Fruit fly (Drosophila melanogaster) whole organism, embryonic: ENCODE results near the gene tws.

Source experiments
- Aef1 ChIP-seq: fragments of 200-800 bp; sonication (Bioruptor generic); IDR thresholded peaks from 3 replicates; pipeline ENCODE4 v1.3.6; 2022; ENCODE audit warnings: missing biosample characterization, missing genetic modification characterization
- Antp ChIP-seq: fragments of 200-800 bp; sonication (Bioruptor generic); optimal IDR thresholded peaks from 3 replicates; lab custom pipeline; 2016; ENCODE audit warnings: missing biosample characterization, missing genetic modification characterization
- B-H1 ChIP-seq: fragments of 200-800 bp; sonication (Bioruptor generic); IDR thresholded peaks from 3 replicates; pipeline ENCODE4 v1.3.6; 2022; ENCODE audit warnings: missing biosample characterization, missing genetic modification characterization
- B-H2 ChIP-seq: fragments of 200-800 bp; sonication (Bioruptor generic); optimal IDR thresholded peaks from 2 replicates; lab custom pipeline; 2018; ENCODE audit warnings: missing biosample characterization, mild to moderate bottlenecking, missing genetic modification characterization
- CG13123 ChIP-seq: fragments of 200-800 bp; sonication (Bioruptor generic); optimal IDR thresholded peaks from 2 replicates; lab custom pipeline; 2016; ENCODE audit warnings: missing biosample characterization, missing genetic modification characterization
- CG14860 ChIP-seq: fragments of 200-800 bp; sonication (Bioruptor generic); IDR thresholded peaks from 3 replicates; pipeline ENCODE4 v1.3.6; 2022; ENCODE audit warnings: missing biosample characterization, missing genetic modification characterization; ENCODE audit not compliant: partially characterized antibody
- CG15073 ChIP-seq: fragments of 200-800 bp; sonication (Bioruptor generic); optimal IDR thresholded peaks from 2 replicates; lab custom pipeline; 2016; ENCODE audit warnings: missing biosample characterization, missing genetic modification characterization
- CG15269 ChIP-seq: fragments of 200-800 bp; sonication (Bioruptor generic); optimal IDR thresholded peaks from 2 replicates; lab custom pipeline; 2018; ENCODE audit warnings: missing biosample characterization, mild to moderate bottlenecking, missing genetic modification characterization, moderate library complexity
- CG1792 ChIP-seq: fragments of 200-800 bp; sonication (Bioruptor generic); optimal IDR thresholded peaks from 2 replicates; lab custom pipeline; 2016; ENCODE audit warnings: missing biosample characterization, missing genetic modification characterization
- CG18764 ChIP-seq: fragments of 200-800 bp; sonication (Bioruptor generic); optimal IDR thresholded peaks from 3 replicates; lab custom pipeline; 2016; ENCODE audit warnings: missing biosample characterization, missing genetic modification characterization
- CG2129 ChIP-seq: fragments of 200-800 bp; sonication (Bioruptor generic); IDR thresholded peaks from 2 replicates; pipeline ENCODE4 v1.3.6; 2022; ENCODE audit warnings: missing biosample characterization, missing genetic modification characterization; ENCODE audit not compliant: partially characterized antibody
- CG32532 ChIP-seq: fragments of 200-800 bp; sonication (Bioruptor generic); IDR thresholded peaks from 2 replicates; pipeline ENCODE4 v1.3.6; 2022; ENCODE audit warnings: missing biosample characterization, missing genetic modification characterization
- CG32767 ChIP-seq: fragments of 200-800 bp; sonication (Bioruptor generic); IDR thresholded peaks from 2 replicates; pipeline ENCODE4 v1.3.6; 2022; ENCODE audit warnings: missing biosample characterization, missing genetic modification characterization
- CG32772 ChIP-seq: fragments of 200-800 bp; sonication (Bioruptor generic); IDR thresholded peaks from 2 replicates; pipeline ENCODE4 v1.3.6; 2022; ENCODE audit warnings: missing biosample characterization, missing genetic modification characterization
- CG3995 ChIP-seq: fragments of 200-800 bp; sonication (Bioruptor generic); optimal IDR thresholded peaks from 3 replicates; lab custom pipeline; 2016; ENCODE audit warnings: missing biosample characterization, missing genetic modification characterization
- CG7372 ChIP-seq: fragments of 200-800 bp; sonication (Bioruptor generic); IDR thresholded peaks from 2 replicates; pipeline ENCODE4 v1.3.6; 2022; ENCODE audit warnings: missing biosample characterization, missing genetic modification characterization
- CG7786 ChIP-seq: fragments of 200-800 bp; sonication (Bioruptor generic); optimal IDR thresholded peaks from 2 replicates; lab custom pipeline; 2016; ENCODE audit warnings: missing biosample characterization, missing genetic modification characterization
- Chrac-16 ChIP-seq: fragments of 200-800 bp; sonication (Bioruptor generic); optimal IDR thresholded peaks from 3 replicates; lab custom pipeline; 2016; ENCODE audit warnings: missing biosample characterization, missing genetic modification characterization
- D ChIP-seq, 2 experiments: fragments of 200-800 bp in 1 of 2; fragments of >200 bp in 1 of 2; sonication (Bioruptor generic) in 1 of 2; optimal IDR thresholded peaks; 2 replicates in 1 of 2; 3 replicates in 1 of 2; lab custom pipeline; 2017; ENCODE audit warnings: mild to moderate bottlenecking in 1 of 2, missing biosample characterization in 1 of 2, missing genetic modification characterization in 1 of 2, missing genetic modification reagents in 1 of 2
- Dek ChIP-seq: fragments of 200-800 bp; sonication (Bioruptor generic); optimal IDR thresholded peaks from 3 replicates; lab custom pipeline; 2019; ENCODE audit warnings: missing biosample characterization, mild to moderate bottlenecking, missing genetic modification characterization, moderate library complexity
- Dp ChIP-seq: fragments of 200-800 bp; sonication (Bioruptor generic); optimal IDR thresholded peaks from 2 replicates; lab custom pipeline; 2018; ENCODE audit warnings: missing biosample characterization, mild to moderate bottlenecking, missing genetic modification characterization, moderate library complexity
- Drgx ChIP-seq: fragments of 200-800 bp; sonication (Bioruptor generic); IDR thresholded peaks from 2 replicates; pipeline ENCODE4 v1.3.6; 2022; ENCODE audit warnings: missing biosample characterization, missing genetic modification characterization
- Fer2 ChIP-seq: fragments of 200-800 bp; sonication (Bioruptor generic); optimal IDR thresholded peaks from 2 replicates; lab custom pipeline; 2018; ENCODE audit warnings: missing biosample characterization, mild to moderate bottlenecking, missing genetic modification characterization, moderate library complexity
- Hmr ChIP-seq: fragments of 200-800 bp; sonication (Bioruptor generic); optimal IDR thresholded peaks from 3 replicates; lab custom pipeline; 2017; ENCODE audit warnings: mild to moderate bottlenecking, missing biosample characterization, missing genetic modification reagents, missing genetic modification characterization
- Hsf ChIP-seq: fragments of 200-800 bp; sonication (Bioruptor generic); optimal IDR thresholded peaks from 3 replicates; lab custom pipeline; 2016; ENCODE audit warnings: missing biosample characterization, missing genetic modification characterization
- MESR4 ChIP-seq: fragments of 200-800 bp; sonication (Bioruptor generic); optimal IDR thresholded peaks from 2 replicates; lab custom pipeline; 2018; ENCODE audit warnings: missing biosample characterization, mild to moderate bottlenecking, missing genetic modification characterization, moderate library complexity
- Med ChIP-seq: fragments of 200-800 bp; sonication (Bioruptor generic); peaks from one replicate; lab custom pipeline; 2016; ENCODE audit warnings: missing biosample characterization, missing genetic modification characterization, mild to moderate bottlenecking, inconsistent platforms, moderate library complexity
- Mes4 ChIP-seq: fragments of 200-800 bp; sonication (Bioruptor generic); optimal IDR thresholded peaks from 2 replicates; lab custom pipeline; 2016; ENCODE audit warnings: missing biosample characterization, missing genetic modification characterization
- TFAM ChIP-seq: fragments of 200-800 bp; sonication (Bioruptor generic); optimal IDR thresholded peaks from 2 replicates; lab custom pipeline; 2017; ENCODE audit warnings: missing biosample characterization, missing genetic modification characterization, inconsistent platforms
- ato ChIP-seq: fragments of 200-800 bp; sonication (Bioruptor generic); IDR thresholded peaks from 2 replicates; pipeline ENCODE4 v1.3.6; 2022; ENCODE audit warnings: missing biosample characterization, missing genetic modification characterization; ENCODE audit not compliant: partially characterized antibody
- caup ChIP-seq: fragments of 200-800 bp; sonication (Bioruptor generic); optimal IDR thresholded peaks from 3 replicates; lab custom pipeline; 2017; ENCODE audit warnings: missing biosample characterization, mild to moderate bottlenecking, missing genetic modification characterization, moderate library complexity; ENCODE audit not compliant: severe bottlenecking
- dimm ChIP-seq: fragments of 200-800 bp; sonication (Bioruptor generic); IDR thresholded peaks from 2 replicates; pipeline ENCODE4 v1.3.6; 2022; ENCODE audit warnings: missing biosample characterization, missing genetic modification characterization
- dm ChIP-seq: fragments of 200-800 bp; sonication (Bioruptor generic); optimal IDR thresholded peaks from 3 replicates; lab custom pipeline; 2016; ENCODE audit warnings: missing biosample characterization, missing genetic modification characterization
- emc ChIP-seq: fragments of 200-800 bp; sonication (Bioruptor generic); optimal IDR thresholded peaks from 2 replicates; lab custom pipeline; 2016; ENCODE audit warnings: missing biosample characterization, missing genetic modification characterization
- esg ChIP-seq: fragments of 200-800 bp; sonication (Bioruptor generic); conservative IDR thresholded peaks from 2 replicates; pipeline ENCODE4 v1.3.6; 2022; ENCODE audit warnings: missing biosample characterization, missing genetic modification characterization
- ftz-f1 ChIP-seq: fragments of 200-800 bp; sonication (Bioruptor generic); optimal IDR thresholded peaks from 2 replicates; lab custom pipeline; 2016; ENCODE audit warnings: missing biosample characterization, missing genetic modification characterization
- fu2 ChIP-seq: fragments of 200-800 bp; sonication (Bioruptor generic); optimal IDR thresholded peaks from 2 replicates; lab custom pipeline; 2016; ENCODE audit warnings: missing biosample characterization, missing genetic modification characterization
- grn ChIP-seq: fragments of 200-800 bp; sonication (Bioruptor generic); optimal IDR thresholded peaks from 3 replicates; lab custom pipeline; 2017; ENCODE audit warnings: missing biosample characterization, missing genetic modification characterization
- gsb-n ChIP-seq: fragments of 200-800 bp; sonication (Bioruptor generic); optimal IDR thresholded peaks from 3 replicates; lab custom pipeline; 2018; ENCODE audit warnings: missing biosample characterization, mild to moderate bottlenecking, missing genetic modification characterization
- inv ChIP-seq: fragments of 200-800 bp; sonication (Bioruptor generic); IDR thresholded peaks from 2 replicates; pipeline ENCODE4 v1.3.6; 2022; ENCODE audit warnings: missing biosample characterization, missing genetic modification characterization; ENCODE audit not compliant: partially characterized antibody
- maf-S ChIP-seq: fragments of 200-800 bp; sonication (Bioruptor generic); optimal IDR thresholded peaks from 2 replicates; lab custom pipeline; 2016; ENCODE audit warnings: missing biosample characterization, missing genetic modification characterization
- peb ChIP-seq: fragments of 200-800 bp; sonication (Bioruptor generic); IDR thresholded peaks from 2 replicates; pipeline ENCODE4 v1.3.6; 2022; ENCODE audit warnings: missing biosample characterization, missing genetic modification characterization
- prd ChIP-seq, 3 experiments: fragments of >200 bp in 2 of 3; fragments of 200-800 bp in 1 of 3; sonication (Bioruptor generic) in 1 of 3; optimal IDR thresholded peaks in 2 of 3; IDR thresholded peaks in 1 of 3; 2 replicates in 2 of 3; 3 replicates in 1 of 3; pipeline versions ENCODE4 v1.3.6 to Lab custom; 2017 to 2022; ENCODE audit warnings: missing biosample characterization in 1 of 3, missing genetic modification characterization in 1 of 3
- psq ChIP-seq: fragments of 200-800 bp; sonication (Bioruptor generic); optimal IDR thresholded peaks from 2 replicates; lab custom pipeline; 2017; ENCODE audit warnings: missing biosample characterization, missing genetic modification characterization
- schlank ChIP-seq: fragments of 200-800 bp; sonication (Bioruptor generic); optimal IDR thresholded peaks from 2 replicates; lab custom pipeline; 2018; ENCODE audit warnings: missing biosample characterization, mild to moderate bottlenecking, missing genetic modification characterization
- sna ChIP-seq: fragments of 200-800 bp; sonication (Bioruptor generic); IDR thresholded peaks from 2 replicates; pipeline ENCODE4 v1.3.6; 2022; ENCODE audit warnings: missing biosample characterization, missing genetic modification characterization; ENCODE audit not compliant: partially characterized antibody
- tll ChIP-seq, 2 experiments: fragments of 200-800 bp in 1 of 2; fragments of >200 bp in 1 of 2; sonication (Bioruptor generic) in 1 of 2; optimal IDR thresholded peaks; 2 replicates each; lab custom pipeline; 2017 to 2019; ENCODE audit warnings: missing biosample characterization in 2 of 2, missing genetic modification characterization in 2 of 2, mild to moderate bottlenecking in 1 of 2, moderate library complexity in 1 of 2
- yki ChIP-seq: fragments of >200 bp; optimal IDR thresholded peaks from 3 replicates; lab custom pipeline; 2018

The tws gene

DNA sequence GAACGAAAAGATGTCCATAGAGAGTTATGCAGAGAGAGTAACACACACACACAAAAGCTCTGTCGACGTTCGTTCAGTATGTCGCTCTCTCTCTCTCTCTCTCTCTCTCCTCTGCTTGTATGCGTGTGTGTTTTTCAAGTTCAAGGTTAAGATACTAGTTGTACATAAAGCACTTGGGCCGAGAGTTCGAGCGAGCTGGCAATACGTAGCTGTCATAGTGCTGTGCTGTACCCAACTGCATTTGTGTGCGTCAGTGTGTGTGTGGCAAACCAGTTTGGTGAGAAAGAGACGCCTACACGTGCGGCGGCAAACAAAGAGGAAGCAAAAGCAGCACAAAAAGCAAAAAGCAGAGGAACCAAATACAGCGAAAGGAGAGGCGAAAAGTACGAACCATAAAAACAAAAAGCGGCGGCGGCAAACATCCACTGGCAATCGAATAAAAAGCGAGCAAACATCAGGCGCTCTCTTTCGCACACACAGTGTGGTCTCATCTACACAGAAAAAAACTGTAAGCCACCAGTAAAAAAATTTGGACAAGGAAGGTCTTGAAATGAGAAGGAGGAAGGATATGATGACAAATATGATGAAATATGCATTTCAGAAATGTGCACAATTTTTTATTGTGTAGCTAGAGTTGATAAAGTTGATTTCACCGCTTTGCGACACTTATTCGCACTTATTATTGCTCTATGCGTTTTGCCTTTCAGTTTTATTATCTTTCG is 52.2 kb downstream of the tws start (continued):
- TF ChIP-seq maf-S (peak; percentile 49), Dp (GFP tag; lab: Kevin White, UChicago) (no peak), Drgx (GFP tag; lab: Robert Waterston, UW) (peak; percentile 88), CG32532 (GFP tag; lab: Robert Waterston, UW) (peak; percentile 81), CG13123 (GFP tag; lab: Kevin White, UChicago) (peak; percentile 19), gsb-n (tag; lab: Kevin White, UChicago) (no peak), D (optimal IDR thresholded peaks at IDR 0.05; lab: Kevin White, UChicago) (no peak), D (GFP tag; optimal IDR thresholded peaks at IDR 0.05; lab: Kevin White, UChicago) (no peak), dimm (no peak), B-H1 (GFP tag; lab: Robert Waterston, UW) (no peak), CG32767 (GFP tag; lab: Robert Waterston, UW) (no peak; the same call in 1 of the 2 replicates), psq (GFP tag; lab: Kevin White, UChicago) (peak; percentile 80), esg (GFP tag; lab: Robert Waterston, UW) (no peak; the same call in 1 of the 2 replicates), tll (GFP tag; optimal IDR thresholded peaks at IDR 0.05; lab: Kevin White, UChicago) (no peak), prd (optimal IDR thresholded peaks at IDR 0.05; lab: Kevin White, UChicago) (no peak), prd (GFP tag; IDR thresholded peaks at IDR 0.05; lab: Robert Waterston, UW) (peak; percentile 82), Hsf (GFP tag; lab: Kevin White, UChicago) (peak; percentile 75), B-H2 (GFP tag; lab: Kevin White, UChicago) (no peak), CG15073 (no peak), MESR4 (GFP tag; lab: Kevin White, UChicago) (no peak), CG3995 (peak; percentile 32), fu2 (GFP tag; lab: Kevin White, UChicago) (peak; percentile 59), schlank (tag; lab: Kevin White, UChicago) (peak; percentile 6), Aef1 (GFP tag; lab: Robert Waterston, UW) (peak; percentile 80), caup (peak; percentile 41), CG15269 (tag; lab: Kevin White, UChicago) (peak; percentile 52), CG14860 (GFP tag; lab: Robert Waterston, UW) (no peak), CG7786 (GFP tag; lab: Kevin White, UChicago) (peak; percentile 61), Dek (tag; lab: Kevin White, UChicago) (peak; percentile 59), Fer2 (tag; lab: Kevin White, UChicago) (no peak), CG18764 (GFP tag; lab: Kevin White, UChicago) (peak; percentile 40), dm (GFP tag; lab: Kevin White, UChicago) (peak; percentile 32), ftz-f1 (GFP tag; lab: Kevin White, UChicago) (peak; percentile 99), yki (lab: Kevin White, UChicago) (peak; percentile 4), CG2129 (no peak), Hmr (GFP tag; lab: Kevin White, UChicago) (peak; percentile 71), CG32772 (GFP tag; lab: Robert Waterston, UW) (peak; percentile 61; the same call in 1 of the 2 replicates), inv (GFP tag; lab: Robert Waterston, UW) (no peak), Antp (GFP tag; lab: Kevin White, UChicago) (peak; percentile 78), TFAM (GFP tag; lab: Kevin White, UChicago) (no peak), Chrac-16 (GFP tag; lab: Kevin White, UChicago) (peak; percentile 21), CG7372 (GFP tag; lab: Robert Waterston, UW) (peak; percentile 45; the same call in 1 of the 2 replicates), emc (peak; percentile 41), Mes4 (GFP tag; lab: Kevin White, UChicago) (peak; percentile 53), sna (GFP tag; lab: Robert Waterston, UW) (0 out of 2 replicates have a peak, but pooled peaks have one; percentile 28), grn (no peak), ato (GFP tag; lab: Robert Waterston, UW) (no peak), CG1792 (GFP tag; lab: Kevin White, UChicago) (peak; percentile 48), Med (GFP tag; lab: Kevin White, UChicago) (peak; percentile 96), peb (GFP tag; lab: Robert Waterston, UW) (0 out of 2 replicates have a peak, but pooled peaks have one; percentile 11)
